Worm (Caenorhabditis elegans) whole organism, L4 larva: ENCODE results near the gene C13A2.12.

Experiments
- D1046.2 ChIP-seq: fragments of 200-800 bp; sonication (Bioruptor generic); IDR thresholded peaks from 2 replicates; pipeline ENCODE4 v1.3.6; 2022; ENCODE audit warnings: missing genetic modification characterization, missing compliant biosample characterization
- F26F4.8 ChIP-seq: fragments of 200-800 bp; sonication (Bioruptor generic); conservative IDR thresholded peaks from 2 replicates; pipeline ENCODE4 v1.3.6; 2022; ENCODE audit warnings: missing genetic modification characterization, missing compliant biosample characterization
- T26A8.4 ChIP-seq: fragments of 200-800 bp; sonication (Bioruptor generic); IDR thresholded peaks from 2 replicates; pipeline ENCODE4 v1.3.6; 2022; ENCODE audit warnings: missing genetic modification characterization, missing compliant biosample characterization
- Y5F2A.4 ChIP-seq: fragments of 200-800 bp; sonication (Bioruptor generic); optimal IDR thresholded peaks from 2 replicates; lab custom pipeline; 2018; ENCODE audit warnings: mild to moderate bottlenecking, missing genetic modification characterization, missing compliant biosample characterization
- ZK337.2 ChIP-seq: fragments of 200-800 bp; sonication (Bioruptor generic); IDR thresholded peaks from 2 replicates; pipeline ENCODE4 v1.3.6; 2022; ENCODE audit warnings: missing genetic modification reagents, missing genetic modification characterization, missing compliant biosample characterization
- aha-1 ChIP-seq: fragments of 150-350 bp; peaks from one replicate; lab custom pipeline; 2014; ENCODE audit warnings: missing biosample characterization, missing genetic modification characterization
- arid-1 ChIP-seq: fragments of 200-800 bp; sonication (Bioruptor generic); conservative IDR thresholded peaks from 2 replicates; pipeline ENCODE4 v1.3.6; 2022; ENCODE audit warnings: missing genetic modification reagents, missing genetic modification characterization, missing compliant biosample characterization
- ceh-44 ChIP-seq: fragments of 200-800 bp; sonication (Bioruptor generic); IDR thresholded peaks from 2 replicates; pipeline ENCODE4 v1.3.6; 2022; ENCODE audit warnings: missing genetic modification reagents, missing genetic modification characterization, missing compliant biosample characterization
- ceh-62 ChIP-seq: sonication (generic microtip); optimal IDR thresholded peaks from 2 replicates; lab custom pipeline; 2017; ENCODE audit warnings: missing biosample characterization, missing genetic modification characterization
- ces-1 ChIP-seq: fragments of 150-350 bp; sonication (generic microtip); optimal IDR thresholded peaks from 4 replicates; lab custom pipeline; 2014; ENCODE audit warnings: missing biosample characterization, missing genetic modification reagents, missing genetic modification characterization
- cey-2 ChIP-seq: sonication (generic microtip); optimal IDR thresholded peaks from 3 replicates; lab custom pipeline; 2017; ENCODE audit warnings: missing genetic modification characterization, mild to moderate bottlenecking, missing compliant biosample characterization, antibody characterized with exemption, borderline replicate concordance; ENCODE audit not compliant: insufficient read depth
- daf-16 ChIP-seq, 3 experiments: sonication (generic microtip); optimal IDR thresholded peaks; 2 replicates each; lab custom pipeline; 2016 to 2017; ENCODE audit warnings: missing genetic modification characterization in 3 of 3, missing genetic modification reagents in 3 of 3, mild to moderate bottlenecking in 2 of 3, missing compliant biosample characterization in 2 of 3, missing biosample characterization in 1 of 3, moderate library complexity in 1 of 3
- dmd-8 ChIP-seq: fragments of 200-800 bp; sonication (Bioruptor generic); IDR thresholded peaks from 2 replicates; pipeline ENCODE4 v1.3.6; 2022; ENCODE audit warnings: missing genetic modification characterization, missing compliant biosample characterization
- egl-27 ChIP-seq: sonication (generic microtip); optimal IDR thresholded peaks from 3 replicates; lab custom pipeline; 2017; ENCODE audit warnings: missing biosample characterization, missing genetic modification reagents, missing genetic modification characterization
- fkh-10 ChIP-seq: fragments of 150-350 bp; optimal IDR thresholded peaks from 2 replicates; lab custom pipeline; 2014; ENCODE audit warnings: missing biosample characterization, missing genetic modification reagents, missing genetic modification characterization
- fos-1 ChIP-seq: fragments of 150-350 bp; optimal IDR thresholded peaks from 2 replicates; lab custom pipeline; 2014; ENCODE audit warnings: missing biosample characterization, missing genetic modification characterization
- gei-8 ChIP-seq: fragments of 200-800 bp; sonication (Bioruptor generic); optimal IDR thresholded peaks from 2 replicates; lab custom pipeline; 2018; ENCODE audit warnings: mild to moderate bottlenecking, missing genetic modification characterization, missing compliant biosample characterization
- hlh-11 ChIP-seq: fragments of 200-800 bp; sonication (Bioruptor generic); optimal IDR thresholded peaks from 2 replicates; lab custom pipeline; 2018; ENCODE audit warnings: mild to moderate bottlenecking, missing genetic modification characterization, missing compliant biosample characterization
- hlh-30 ChIP-seq: sonication (generic microtip); optimal IDR thresholded peaks from 2 replicates; lab custom pipeline; 2017; ENCODE audit warnings: antibody characterized with exemption, mild to moderate bottlenecking, missing genetic modification characterization, missing compliant biosample characterization; ENCODE audit not compliant: insufficient read depth
- lin-13 ChIP-seq: fragments of 150-350 bp; optimal IDR thresholded peaks from 2 replicates; lab custom pipeline; 2014; ENCODE audit warnings: missing biosample characterization, missing genetic modification reagents, missing genetic modification characterization
- lin-15B ChIP-seq: fragments of 150-350 bp; sonication (generic microtip); optimal IDR thresholded peaks from 3 replicates; lab custom pipeline; 2014; ENCODE audit warnings: missing biosample characterization, missing genetic modification characterization
- madf-9 ChIP-seq: fragments of 200-800 bp; sonication (Bioruptor generic); conservative IDR thresholded peaks from 2 replicates; pipeline ENCODE4 v1.3.6; 2022; ENCODE audit warnings: missing genetic modification reagents, missing genetic modification characterization, missing compliant biosample characterization
- mdt-29 ChIP-seq: fragments of 200-800 bp; sonication (Bioruptor generic); IDR thresholded peaks from 2 replicates; pipeline ENCODE4 v1.3.6; 2022; ENCODE audit warnings: missing genetic modification reagents, missing genetic modification characterization, missing compliant biosample characterization
- mep-1 ChIP-seq: fragments of 150-350 bp; sonication (generic microtip); optimal IDR thresholded peaks from 3 replicates; lab custom pipeline; 2014; ENCODE audit warnings: missing biosample characterization, missing genetic modification characterization
- nhr-10 ChIP-seq: fragments of 150-350 bp; optimal IDR thresholded peaks from 2 replicates; lab custom pipeline; 2014; ENCODE audit warnings: missing biosample characterization, missing genetic modification characterization
- nhr-102 ChIP-seq: sonication (generic microtip); optimal IDR thresholded peaks from 2 replicates; lab custom pipeline; 2016; ENCODE audit warnings: mild to moderate bottlenecking, missing genetic modification characterization, moderate library complexity, missing compliant biosample characterization
- nhr-237 ChIP-seq: sonication (generic microtip); optimal IDR thresholded peaks from 2 replicates; lab custom pipeline; 2017; ENCODE audit warnings: missing biosample characterization, missing genetic modification characterization
- nhr-48 ChIP-seq: sonication (generic microtip); optimal IDR thresholded peaks from 2 replicates; lab custom pipeline; 2016; ENCODE audit warnings: mild to moderate bottlenecking, missing genetic modification characterization, missing compliant biosample characterization
- nhr-77 ChIP-seq: fragments of 150-350 bp; optimal IDR thresholded peaks from 2 replicates; lab custom pipeline; 2014; ENCODE audit warnings: missing biosample characterization, missing genetic modification characterization
- pqm-1 ChIP-seq: sonication (generic microtip); optimal IDR thresholded peaks from 2 replicates; lab custom pipeline; 2017; ENCODE audit warnings: missing biosample characterization, missing genetic modification characterization
- rbr-2 ChIP-seq: sonication (generic microtip); optimal IDR thresholded peaks from 2 replicates; lab custom pipeline; 2016; ENCODE audit warnings: missing genotype, missing genetic modification characterization, missing compliant biosample characterization
- saeg-2 ChIP-seq: fragments of 200-800 bp; sonication (Bioruptor generic); IDR thresholded peaks from 2 replicates; pipeline ENCODE4 v1.3.6; 2022; ENCODE audit warnings: missing genetic modification reagents, missing genetic modification characterization, missing compliant biosample characterization
- sdz-12 ChIP-seq: fragments of 200-800 bp; sonication (Bioruptor generic); optimal IDR thresholded peaks from 2 replicates; lab custom pipeline; 2018; ENCODE audit warnings: mild to moderate bottlenecking, missing genetic modification characterization, missing compliant biosample characterization
- skn-1 ChIP-seq: fragments of 150-350 bp; optimal IDR thresholded peaks from 2 replicates; lab custom pipeline; 2014; ENCODE audit warnings: missing biosample characterization, missing genetic modification characterization
- snpc-1.2 ChIP-seq: fragments of 200-800 bp; sonication (Bioruptor generic); IDR thresholded peaks from 2 replicates; pipeline ENCODE4 v1.3.6; 2022; ENCODE audit warnings: missing genetic modification reagents, missing genetic modification characterization, missing compliant biosample characterization
- snpc-4 ChIP-seq: fragments of 150-350 bp; optimal IDR thresholded peaks from 2 replicates; lab custom pipeline; 2014; ENCODE audit warnings: missing biosample characterization, missing genetic modification characterization
- spr-1 ChIP-seq: sonication (generic microtip); optimal IDR thresholded peaks from 2 replicates; lab custom pipeline; 2016; ENCODE audit warnings: mild to moderate bottlenecking, missing genetic modification characterization, missing compliant biosample characterization
- spr-3 ChIP-seq: fragments of 200-800 bp; sonication (Bioruptor generic); optimal IDR thresholded peaks from 2 replicates; lab custom pipeline; 2018; ENCODE audit warnings: mild to moderate bottlenecking, missing genetic modification characterization, missing compliant biosample characterization
- tra-1 ChIP-seq: fragments of 200-800 bp; sonication (Bioruptor generic); IDR thresholded peaks from 2 replicates; pipeline ENCODE4 v1.3.6; 2022; ENCODE audit warnings: missing genetic modification reagents, missing genetic modification characterization, missing compliant biosample characterization
- unc-130 ChIP-seq: sonication (generic microtip); optimal IDR thresholded peaks from 2 replicates; lab custom pipeline; 2016; ENCODE audit warnings: missing genetic modification reagents, missing genetic modification characterization, missing compliant biosample characterization
- unc-39 ChIP-seq: sonication (generic microtip); optimal IDR thresholded peaks from 2 replicates; lab custom pipeline; 2017; ENCODE audit warnings: missing biosample characterization, missing genetic modification characterization
- zfp-2 ChIP-seq: sonication (generic microtip); optimal IDR thresholded peaks from 2 replicates; lab custom pipeline; 2016; ENCODE audit warnings: mild to moderate bottlenecking, missing genetic modification characterization, missing compliant biosample characterization
- zfp-3 ChIP-seq: fragments of 200-800 bp; sonication (Bioruptor generic); conservative IDR thresholded peaks from 2 replicates; pipeline ENCODE4 v1.3.6; 2022; ENCODE audit warnings: missing genetic modification reagents, missing genetic modification characterization, missing compliant biosample characterization
- zip-11 ChIP-seq: fragments of 200-800 bp; sonication (Bioruptor generic); IDR thresholded peaks from 2 replicates; pipeline ENCODE4 v1.3.6; 2022; ENCODE audit warnings: missing genetic modification characterization, missing compliant biosample characterization
- zip-2 ChIP-seq: fragments of 150-350 bp; optimal IDR thresholded peaks from 2 replicates; lab custom pipeline; 2014; ENCODE audit warnings: missing biosample characterization, missing genetic modification characterization

C13A2.12 gene

DNA sequence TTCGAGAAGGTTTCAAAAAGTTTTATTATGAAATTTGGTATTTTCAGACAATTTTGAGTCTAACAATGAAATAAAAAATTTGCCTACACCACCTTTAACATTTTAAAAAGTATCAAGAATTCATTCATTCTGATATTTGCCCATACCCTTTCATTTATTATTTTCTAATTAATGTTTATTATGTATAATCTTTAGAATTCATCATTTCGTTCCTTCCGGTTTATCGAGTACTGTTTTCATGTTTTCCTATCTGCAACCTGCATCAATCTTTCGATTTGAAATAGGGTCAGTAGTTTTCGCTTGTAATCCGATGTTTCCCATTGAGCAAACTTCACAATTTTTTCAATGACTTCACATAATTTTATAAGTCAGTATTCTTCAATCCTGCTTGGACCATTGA, 10.3 kb downstream of the C13A2.12 start, which contains the start of gene C13A2.6:
Gene C13A2.6, plus strand, starts transcription at position 301 of the 400 bp plus-strand sequence.
- no peak for TF ChIP-seq zfp-3
- TF ChIP-seq ceh-44 (GFP tag; lab: Robert Waterston, UW) = no peak
- TF ChIP-seq lin-15B (tag; lab: Kevin White, UChicago) = no peak
- no peak for TF ChIP-seq tra-1
- TF ChIP-seq nhr-77 = no peak
- no peak for TF ChIP-seq fkh-10 (GFP tag; lab: Kevin White, UChicago)
- TF ChIP-seq madf-9 = no peak
- no peak for TF ChIP-seq dmd-8 (GFP tag; lab: Robert Waterston, UW)
- no peak for TF ChIP-seq unc-130
- TF ChIP-seq egl-27 = no peak
- no peak for TF ChIP-seq hlh-11 (tag; lab: Kevin White, UChicago)
- no peak for TF ChIP-seq Y5F2A.4 (GFP tag; lab: Kevin White, UChicago)
- TF ChIP-seq lin-13 (GFP tag; lab: Kevin White, UChicago) = no peak
- TF ChIP-seq nhr-48 (tag; lab: Kevin White, UChicago) = no peak
- TF ChIP-seq spr-1 (tag; lab: Kevin White, UChicago) = no peak
- TF ChIP-seq ces-1 (GFP tag; lab: Kevin White, UChicago) = no peak

DNA sequence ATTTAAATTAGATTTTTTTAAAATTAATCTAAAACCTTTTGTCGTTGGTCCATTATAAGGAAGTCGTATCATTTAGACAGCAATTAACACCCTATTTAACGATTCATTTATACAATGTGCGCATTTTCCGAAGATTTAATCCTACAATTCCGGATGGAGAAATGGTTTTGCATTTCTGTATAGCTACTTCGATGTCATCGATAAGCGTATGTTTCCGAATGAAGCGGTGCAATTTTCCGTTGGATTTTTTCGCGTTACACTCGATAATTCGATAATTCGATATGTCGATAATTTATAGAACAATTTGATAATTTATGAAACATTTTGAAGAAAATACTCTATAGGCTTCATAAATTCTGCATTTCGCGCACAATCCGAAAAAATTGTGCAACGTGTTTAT, 15.9 kb downstream of the C13A2.12 start, which contains the start of gene C13A2.10:
Gene C13A2.10, minus strand, starts transcription at position 101 of the 400 bp plus-strand sequence.
- no peak for TF ChIP-seq mdt-29 (GFP tag; lab: Robert Waterston, UW)
- TF ChIP-seq gei-8 (GFP tag; lab: Kevin White, UChicago) = no peak
- no peak for TF ChIP-seq sdz-12 (GFP tag; lab: Kevin White, UChicago)
- TF ChIP-seq unc-39 (tag; lab: Kevin White, UChicago) = no peak
- no peak for TF ChIP-seq lin-13 (GFP tag; lab: Kevin White, UChicago)
- no peak for TF ChIP-seq zip-11
- no peak for TF ChIP-seq daf-16 (GFP tag; optimal IDR thresholded peaks at IDR 0.05; lab: Kevin White, UChicago)
- TF ChIP-seq daf-16 (tag; optimal IDR thresholded peaks at IDR 0.05; lab: Kevin White, UChicago) = no peak
- no peak for TF ChIP-seq zfp-2 (tag; lab: Kevin White, UChicago)
- TF ChIP-seq aha-1 = no peak
- no peak for TF ChIP-seq zfp-3
- TF ChIP-seq mep-1 (tag; lab: Kevin White, UChicago) = no peak
- TF ChIP-seq spr-3 (GFP tag; lab: Kevin White, UChicago) = no peak
- no peak for TF ChIP-seq pqm-1 (tag; lab: Kevin White, UChicago)
- TF ChIP-seq saeg-2 (GFP tag; lab: Robert Waterston, UW) = no peak
- TF ChIP-seq D1046.2 (GFP tag; lab: Robert Waterston, UW) = no peak
- no peak for TF ChIP-seq rbr-2
- no peak for TF ChIP-seq ZK337.2
- TF ChIP-seq nhr-102 (tag; lab: Kevin White, UChicago) = no peak
- TF ChIP-seq fos-1 (tag; lab: Kevin White, UChicago) = no peak
- TF ChIP-seq lin-15B (tag; lab: Kevin White, UChicago) = no peak

DNA sequence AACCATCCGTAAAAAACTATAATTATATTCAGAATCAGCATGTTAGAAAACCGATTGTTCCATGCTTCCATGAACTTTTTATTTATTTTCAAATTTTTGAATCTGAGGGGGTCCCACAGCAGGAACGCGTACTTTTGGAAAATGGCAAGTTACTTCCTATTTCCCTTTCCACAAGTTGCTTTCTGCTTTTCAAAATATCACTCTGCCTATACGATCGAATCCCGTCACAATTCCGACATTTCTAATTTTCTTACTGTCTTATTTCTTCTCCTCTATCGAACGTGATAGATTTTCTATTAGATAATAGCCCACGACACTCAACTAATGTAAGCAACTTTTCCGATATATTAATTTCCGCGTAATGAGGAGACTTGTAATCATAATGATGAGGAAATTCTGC, 16.4 kb downstream of the C13A2.12 start, which contains the start of gene C13A2.5:
Gene C13A2.5, plus strand, starts transcription at position 301 of the 400 bp plus-strand sequence.
- TF ChIP-seq nhr-10 (no peak), T26A8.4 (GFP tag; lab: Robert Waterston, UW) (no peak), F26F4.8 (GFP tag; lab: Robert Waterston, UW) (no peak), zip-2 (no peak)

DNA sequence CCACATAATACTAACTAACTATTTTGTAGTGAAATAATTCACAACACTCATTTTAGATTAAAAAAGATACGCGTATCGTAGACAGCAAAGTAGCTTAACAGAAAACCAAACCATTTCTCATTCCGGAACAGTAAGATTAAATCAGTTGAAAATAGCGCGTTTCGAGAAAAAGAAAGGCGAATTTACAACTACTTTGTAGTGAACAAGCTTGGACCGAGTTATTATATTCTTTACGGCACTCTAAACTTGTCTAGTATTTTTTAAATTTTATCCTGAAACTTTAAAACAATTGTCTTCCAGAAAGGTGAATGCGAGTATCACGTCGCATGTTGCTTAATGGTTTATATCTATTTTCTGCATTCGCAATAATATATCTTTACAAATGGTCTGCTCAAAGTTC, 20.0 kb downstream of the C13A2.12 start, which contains the start of gene C13A2.4:
Gene C13A2.4, plus strand, starts transcription at position 301 of the 400 bp plus-strand sequence.
- TF ChIP-seq snpc-1.2 (GFP tag; lab: Robert Waterston, UW) (no peak), spr-3 (GFP tag; lab: Kevin White, UChicago) (no peak), aha-1 (no peak), egl-27 (no peak), zfp-2 (tag; lab: Kevin White, UChicago) (no peak), lin-15B (tag; lab: Kevin White, UChicago) (no peak), zip-2 (no peak), ceh-62 (tag; lab: Kevin White, UChicago) (no peak), skn-1 (tag; lab: Kevin White, UChicago) (no peak), gei-8 (GFP tag; lab: Kevin White, UChicago) (no peak), cey-2 (tag; lab: Kevin White, UChicago) (no peak), snpc-4 (tag; lab: Kevin White, UChicago) (no peak), nhr-237 (tag; lab: Kevin White, UChicago) (no peak), rbr-2 (no peak), hlh-30 (no peak), nhr-48 (tag; lab: Kevin White, UChicago) (no peak), zip-11 (no peak), arid-1 (no peak)
